Worm (Caenorhabditis elegans) whole organism, early embryonic: ENCODE results near the gene fbxb-40.

Experiments used
- B0310.2 ChIP-seq: sonication (generic microtip); optimal IDR thresholded peaks from 2 replicates; lab custom pipeline; 2016; ENCODE audit warnings: mild to moderate bottlenecking, missing genetic modification characterization, missing compliant biosample characterization
- F13C5.2 ChIP-seq: sonication (generic microtip); optimal IDR thresholded peaks from 2 replicates; lab custom pipeline; 2017; ENCODE audit warnings: mild to moderate bottlenecking, missing genetic modification characterization, inconsistent platforms, missing compliant biosample characterization
- aly-1 ChIP-seq: sonication (generic microtip); optimal IDR thresholded peaks from 2 replicates; lab custom pipeline; 2016; ENCODE audit warnings: missing genetic modification characterization, missing compliant biosample characterization
- ama-1 ChIP-seq: fragments of 150-350 bp; optimal IDR thresholded peaks from 2 replicates; lab custom pipeline; 2014
- ceh-13 ChIP-seq: fragments of 200-800 bp; sonication (Bioruptor generic); optimal IDR thresholded peaks from 2 replicates; lab custom pipeline; 2018; ENCODE audit warnings: mild to moderate bottlenecking, missing genetic modification characterization, missing compliant biosample characterization
- ceh-36 ChIP-seq: sonication (generic microtip); optimal IDR thresholded peaks from 2 replicates; lab custom pipeline; 2016; ENCODE audit warnings: missing genetic modification characterization, inconsistent platforms, missing compliant biosample characterization
- flt-1 ChIP-seq: fragments of 200-800 bp; sonication (Bioruptor generic); IDR thresholded peaks from 2 replicates; pipeline ENCODE4 v1.3.6; 2022; ENCODE audit warnings: missing genetic modification characterization, missing compliant biosample characterization
- hmbx-1 ChIP-seq: sonication (generic microtip); optimal IDR thresholded peaks from 2 replicates; lab custom pipeline; 2016; ENCODE audit warnings: mild to moderate bottlenecking, missing genetic modification characterization, missing compliant biosample characterization
- pes-1 ChIP-seq: fragments of 200-800 bp; sonication (Bioruptor generic); IDR thresholded peaks from 2 replicates; pipeline ENCODE4 v1.3.6; 2022; ENCODE audit warnings: missing genetic modification reagents, missing genetic modification characterization, missing compliant biosample characterization
- sea-1 ChIP-seq: fragments of 200-800 bp; sonication (Bioruptor generic); conservative IDR thresholded peaks from 2 replicates; pipeline ENCODE4 v1.3.6; 2022; ENCODE audit warnings: missing genetic modification characterization, missing compliant biosample characterization
- tbx-11 ChIP-seq: fragments of 200-800 bp; sonication (Bioruptor generic); IDR thresholded peaks from 2 replicates; pipeline ENCODE4 v1.3.6; 2022; ENCODE audit warnings: missing genetic modification characterization, missing compliant biosample characterization
- tbx-37 ChIP-seq: fragments of 200-800 bp; sonication (Bioruptor generic); conservative IDR thresholded peaks from 2 replicates; pipeline ENCODE4 v1.3.6; 2022; ENCODE audit warnings: missing genetic modification reagents, missing genetic modification characterization, missing compliant biosample characterization
- tra-4 ChIP-seq: sonication (generic microtip); optimal IDR thresholded peaks from 2 replicates; lab custom pipeline; 2017; ENCODE audit warnings: missing genetic modification characterization, missing compliant biosample characterization

ce11 chrII:1071432-1071831 lies 21.7 kb upstream of the fbxb-40 start:
- no peak for TF ChIP-seq tbx-11 (GFP tag; lab: Robert Waterston, UW)
- no peak for TF ChIP-seq ama-1
- TF ChIP-seq sea-1 (GFP tag; lab: Robert Waterston, UW) = no peak
- no peak for TF ChIP-seq flt-1 (GFP tag; lab: Robert Waterston, UW)
- TF ChIP-seq B0310.2 (tag; lab: Kevin White, UChicago) = no peak
- TF ChIP-seq ceh-13 (GFP tag; lab: Kevin White, UChicago) = no peak
- no peak for TF ChIP-seq hmbx-1
- no peak for TF ChIP-seq aly-1 (tag; lab: Kevin White, UChicago)
- no peak for TF ChIP-seq tra-4 (tag; lab: Kevin White, UChicago)
- TF ChIP-seq tbx-37 (GFP tag; lab: Robert Waterston, UW) = no peak
- TF ChIP-seq pes-1 (GFP tag; lab: Robert Waterston, UW) = no peak
- TF ChIP-seq F13C5.2 = no peak
- TF ChIP-seq ceh-36 (tag; lab: Kevin White, UChicago) = no peak
